Fruit fly (Drosophila melanogaster): Measurements from ENCODE around the gene CG18666.

Gene CG18666

dm6 chr2L:11065932-11066823 is 31.6 kb downstream of the CG18666 start (continued):
- TF ChIP-seq CG15269 (tag; optimal IDR thresholded peaks at IDR 0.05) (no peak), CG11723 (GFP tag; optimal IDR thresholded peaks at IDR 0.05) (no peak), Lhr (GFP tag; optimal IDR thresholded peaks at IDR 0.05) (no peak), B-H1 (GFP tag; IDR thresholded peaks at IDR 0.05) (no peak), Lpt (GFP tag; optimal IDR thresholded peaks at IDR 0.05) (no peak), zen2 (GFP tag; IDR thresholded peaks at IDR 0.05; ENCODE audit: partially characterized antibody) (no peak), Ssrp (tag; optimal IDR thresholded peaks at IDR 0.05) (no peak), Blimp-1 (GFP tag; optimal IDR thresholded peaks at IDR 0.05) (peak; percentile 5), CG4820 (GFP tag; optimal IDR thresholded peaks at IDR 0.05) (peak; percentile 9), lmd (GFP tag; IDR thresholded peaks at IDR 0.05) (peak; percentile 34; the same call in 1 of the 2 replicates), bab2 (GFP tag; optimal IDR thresholded peaks at IDR 0.05) (no peak), slbo (GFP tag; IDR thresholded peaks at IDR 0.05) (peak; percentile 11; the same call in 1 of the 2 replicates), Deaf1 (tag; optimal IDR thresholded peaks at IDR 0.05) (no peak), CG2875 (GFP tag; optimal IDR thresholded peaks at IDR 0.05) (no peak), ewg (GFP tag; optimal IDR thresholded peaks at IDR 0.05) (no peak), psq (GFP tag; optimal IDR thresholded peaks at IDR 0.05) (no peak), CG10431 (GFP tag; optimal IDR thresholded peaks at IDR 0.05) (no peak), CG6654 (GFP tag; optimal IDR thresholded peaks at IDR 0.05) (no peak), CG13424 (tag; optimal IDR thresholded peaks at IDR 0.05) (peak; percentile 15), CG11456 (GFP tag; IDR thresholded peaks at IDR 0.05) (0 out of 3 replicates have a peak, but pooled peaks have one; percentile 27), vnd (GFP tag; IDR thresholded peaks at IDR 0.05; ENCODE audit: partially characterized antibody) (no peak), CG10321 (GFP tag; IDR thresholded peaks at IDR 0.05) (no peak), BtbVII (GFP tag; optimal IDR thresholded peaks at IDR 0.05) (no peak), CG8765 (GFP tag; IDR thresholded peaks at IDR 0.05) (no peak), bsh (GFP tag; optimal IDR thresholded peaks at IDR 0.05) (peak in 1 of 2 experiments; percentile 18), tna (GFP tag; IDR thresholded peaks at IDR 0.05; ENCODE audit: partially characterized antibody) (no peak), unpg (GFP tag; optimal IDR thresholded peaks at IDR 0.05) (peak; percentile 6), slp2 (GFP tag; optimal IDR thresholded peaks at IDR 0.05) (no peak), CG12942 (GFP tag; optimal IDR thresholded peaks at IDR 0.05) (no peak), nmo (GFP tag; optimal IDR thresholded peaks at IDR 0.05) (peak; percentile 24), Pdp1 (GFP tag; optimal IDR thresholded peaks at IDR 0.05) (peak in 1 of 2 experiments; percentile 26), az2 (GFP tag; optimal IDR thresholded peaks at IDR 0.05) (peak; percentile 4), Lim3 (GFP tag; IDR thresholded peaks at IDR 0.05) (no peak), CG12299 (tag; optimal IDR thresholded peaks at IDR 0.05) (no peak), al (GFP tag; IDR thresholded peaks at IDR 0.05) (peak; percentile 24; the same call in 1 of the 2 replicates), fru (optimal IDR thresholded peaks at IDR 0.05) (no peak), grn (GFP tag; optimal IDR thresholded peaks at IDR 0.05) (no peak), bcd (GFP tag; optimal IDR thresholded peaks at IDR 0.05) (peak; percentile 21), CG15514 (GFP tag; optimal IDR thresholded peaks at IDR 0.05) (peak; percentile 11), CG8281 (tag; optimal IDR thresholded peaks at IDR 0.05) (no peak), stwl (tag; optimal IDR thresholded peaks at IDR 0.05) (no peak), bigmax (GFP tag; optimal IDR thresholded peaks at IDR 0.05) (no peak), Aef1 (GFP tag; IDR thresholded peaks at IDR 0.05) (no peak), tap (tag; optimal IDR thresholded peaks at IDR 0.05) (no peak), CG12659 (GFP tag; optimal IDR thresholded peaks at IDR 0.05) (no peak), Hr51 (GFP tag; optimal IDR thresholded peaks at IDR 0.05) (peak in 1 of 2 experiments; percentile 12), Sry-δ (GFP tag; optimal IDR thresholded peaks at IDR 0.05) (no peak), Usf (GFP tag; optimal IDR thresholded peaks at IDR 0.05) (peak; percentile 19)

Measured in whole organism, embryonic.